Worm (Caenorhabditis elegans) whole organism, L4/young adult: ENCODE data around the gene srlf-28.
"Not testable (repeated sequence)": the region's sequence is repeated elsewhere in the genome, so short reads cannot be mapped to it uniquely, and the experiment has no call there.

Experiments
- W03F9.2 ChIP-seq: fragments of 150-350 bp; optimal IDR thresholded peaks from 2 replicates; lab custom pipeline; 2014; ENCODE audit warnings: missing biosample characterization, missing genetic modification characterization
- dao-5 ChIP-seq: sonication (generic microtip); optimal IDR thresholded peaks from 2 replicates; lab custom pipeline; 2016; ENCODE audit warnings: missing genotype, missing genetic modification characterization, moderate library complexity, missing compliant biosample characterization
- him-1 ChIP-seq: sonication (generic microtip); optimal IDR thresholded peaks from 2 replicates; lab custom pipeline; 2016; ENCODE audit warnings: missing genotype, missing genetic modification reagents, missing genetic modification characterization, missing compliant biosample characterization

The srlf-28 gene

DNA sequence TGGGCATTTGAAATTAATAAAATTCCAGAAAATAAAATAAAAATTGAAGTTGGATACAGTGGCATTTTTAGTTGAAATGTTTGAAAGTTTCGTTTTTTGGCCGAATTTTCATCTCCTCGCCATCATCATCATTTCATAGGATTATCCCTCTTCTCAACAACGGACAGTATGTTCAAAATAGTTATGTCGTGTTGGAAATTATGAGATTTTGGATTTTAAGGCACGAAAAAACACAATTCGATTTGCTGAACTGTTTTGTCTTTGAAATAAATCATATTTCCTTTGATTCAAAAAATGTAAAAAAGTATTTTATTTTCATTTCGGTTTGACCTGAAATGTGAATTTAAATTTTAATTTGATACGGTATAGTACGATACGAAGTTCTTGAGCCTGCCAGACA lies at the start of gene srlf-28:
Gene srlf-28, minus strand, starts transcription at position 101 of the 400 bp plus-strand sequence.
- TF ChIP-seq dao-5 (tag; lab: Kevin White, UChicago) (no peak), him-1 (tag; lab: Kevin White, UChicago) (no peak), W03F9.2 (tag; lab: Kevin White, UChicago) (no peak)

DNA sequence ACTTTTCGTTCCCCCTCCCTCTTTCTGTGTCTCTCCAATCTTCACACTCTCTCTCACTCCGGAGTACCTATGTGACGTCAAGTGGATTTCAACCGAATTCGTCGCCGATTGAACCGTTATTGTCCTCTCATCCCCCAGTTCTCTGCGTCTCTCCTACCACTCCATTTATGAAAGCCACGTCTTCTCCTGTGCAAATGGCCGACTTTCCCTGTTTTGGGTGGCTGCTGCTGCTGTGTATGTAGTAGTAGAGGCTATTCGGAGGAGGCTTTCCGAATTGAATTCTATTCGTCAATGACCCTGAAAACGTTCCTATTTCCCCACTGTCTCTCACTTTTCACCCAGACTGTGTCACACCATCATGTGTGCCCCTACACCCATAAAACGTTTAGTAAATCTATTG lies 48.1 kb upstream of the srlf-28 start:
- TF ChIP-seq W03F9.2 (tag; lab: Kevin White, UChicago) = no peak
- TF ChIP-seq him-1 (tag; lab: Kevin White, UChicago) = no peak
- no peak for TF ChIP-seq dao-5 (tag; lab: Kevin White, UChicago)

DNA sequence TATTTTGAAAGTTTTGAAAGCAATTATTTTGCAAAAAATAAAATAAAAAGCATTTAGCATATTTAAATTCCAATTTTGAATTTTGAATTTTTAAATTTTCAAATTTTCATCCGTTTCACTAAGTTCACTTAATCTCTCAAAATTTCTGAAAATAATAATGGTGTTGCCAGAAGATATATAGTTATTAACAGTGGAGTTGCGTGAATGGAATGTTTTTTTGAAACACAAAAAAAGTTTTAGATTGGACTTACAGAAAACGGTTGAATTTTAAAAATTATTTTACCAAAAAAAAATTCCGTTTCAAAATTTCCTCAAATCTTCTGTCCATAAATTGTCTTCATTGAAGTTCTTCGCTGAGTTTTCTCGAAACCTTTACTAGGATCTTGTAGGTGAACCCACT lies 47.6 kb upstream of the srlf-28 start:
- TF ChIP-seq him-1 (tag; lab: Kevin White, UChicago) = no peak
- TF ChIP-seq W03F9.2 (tag; lab: Kevin White, UChicago) = no peak
- no peak for TF ChIP-seq dao-5 (tag; lab: Kevin White, UChicago)

DNA sequence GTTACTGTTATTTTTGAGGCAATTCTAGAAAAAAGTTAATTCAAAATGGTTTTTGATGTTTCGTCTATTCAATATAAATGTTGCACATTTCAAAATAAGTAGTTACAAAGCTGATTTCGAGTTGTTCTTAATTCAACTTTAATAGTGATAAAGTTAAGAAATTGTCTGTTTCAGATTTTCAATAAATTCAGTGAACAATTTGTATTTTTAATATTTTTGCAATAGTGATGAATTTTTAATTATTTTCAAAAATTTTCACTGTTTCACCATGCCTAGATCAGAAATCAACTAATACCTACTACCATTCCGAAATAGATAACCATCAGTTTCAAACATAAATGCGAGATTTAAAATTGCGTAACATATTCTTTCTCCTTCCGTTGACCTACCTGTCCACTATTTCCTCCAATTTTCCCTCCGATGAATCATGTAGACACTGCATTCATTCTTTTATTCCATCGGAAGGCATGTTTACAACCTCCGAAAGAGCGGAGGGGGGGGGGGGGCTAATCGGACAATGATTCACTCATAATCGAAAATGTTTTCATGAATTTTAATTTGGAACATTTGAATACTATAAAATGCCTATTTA lies 46.5 kb upstream of the srlf-28 start:
- TF ChIP-seq dao-5 (tag; lab: Kevin White, UChicago) = no peak
- no peak for TF ChIP-seq W03F9.2 (tag; lab: Kevin White, UChicago)
- no peak for TF ChIP-seq him-1 (tag; lab: Kevin White, UChicago)

DNA sequence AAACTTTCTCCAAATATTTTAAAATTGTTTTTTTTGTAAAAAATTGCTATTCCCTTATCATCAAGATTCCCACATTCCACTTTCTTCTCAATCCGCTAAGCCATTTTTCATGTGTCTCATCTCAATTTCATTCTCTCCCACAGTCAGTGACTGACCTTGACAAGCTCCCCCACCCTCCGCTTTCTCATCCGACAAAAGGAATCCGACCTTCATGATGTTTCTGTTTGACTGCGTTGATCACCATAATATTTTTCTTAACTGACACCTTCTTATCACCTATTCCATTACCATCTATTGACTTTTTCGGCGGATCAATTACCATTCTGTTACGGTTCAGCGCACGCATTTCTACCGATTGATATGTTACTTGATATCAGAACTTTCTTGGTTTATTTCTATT lies 45.4 kb upstream of the srlf-28 start:
- no peak for TF ChIP-seq W03F9.2 (tag; lab: Kevin White, UChicago)
- no peak for TF ChIP-seq him-1 (tag; lab: Kevin White, UChicago)
- TF ChIP-seq dao-5 (tag; lab: Kevin White, UChicago) = no peak

DNA sequence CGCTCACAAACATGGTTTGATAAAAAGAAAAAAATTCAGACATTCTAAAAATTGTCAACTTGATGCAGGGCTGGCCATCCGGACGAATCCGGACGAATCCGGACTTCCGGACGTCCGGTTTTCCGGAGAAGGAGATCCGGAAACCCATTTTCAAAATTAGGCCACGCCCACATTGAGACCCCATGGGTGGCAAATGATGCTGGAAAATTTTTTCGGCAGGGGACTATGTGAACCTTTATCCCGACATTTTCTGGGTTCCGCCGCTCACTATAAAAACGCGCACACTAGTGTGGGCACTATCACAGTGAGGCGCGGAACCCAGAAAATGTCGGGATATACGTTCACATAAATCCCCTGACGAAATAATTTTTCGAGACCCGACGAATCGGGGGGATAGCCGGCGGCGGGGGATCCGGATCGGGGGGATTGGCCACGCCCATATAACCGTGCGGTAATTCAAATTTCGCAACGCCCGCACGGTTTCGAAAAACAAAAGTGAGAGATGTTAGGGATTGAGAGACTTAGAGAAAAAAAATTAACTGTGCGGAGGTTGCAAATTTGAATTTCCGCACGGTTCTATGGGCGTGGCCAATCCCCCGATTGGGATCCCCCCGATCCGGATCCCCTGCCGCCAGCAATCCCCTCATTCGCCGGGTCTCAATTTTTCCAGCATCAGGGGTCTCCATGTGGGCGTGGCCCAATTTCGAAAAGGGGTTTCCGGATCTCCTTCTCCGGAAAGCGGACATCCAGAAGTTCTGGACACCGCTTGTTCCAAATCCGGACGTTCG lies 44.3 kb upstream of the srlf-28 start:
- no peak for TF ChIP-seq him-1 (tag; lab: Kevin White, UChicago)
- TF ChIP-seq dao-5 (tag; lab: Kevin White, UChicago) = no peak
- TF ChIP-seq W03F9.2 (tag; lab: Kevin White, UChicago) = no peak

DNA sequence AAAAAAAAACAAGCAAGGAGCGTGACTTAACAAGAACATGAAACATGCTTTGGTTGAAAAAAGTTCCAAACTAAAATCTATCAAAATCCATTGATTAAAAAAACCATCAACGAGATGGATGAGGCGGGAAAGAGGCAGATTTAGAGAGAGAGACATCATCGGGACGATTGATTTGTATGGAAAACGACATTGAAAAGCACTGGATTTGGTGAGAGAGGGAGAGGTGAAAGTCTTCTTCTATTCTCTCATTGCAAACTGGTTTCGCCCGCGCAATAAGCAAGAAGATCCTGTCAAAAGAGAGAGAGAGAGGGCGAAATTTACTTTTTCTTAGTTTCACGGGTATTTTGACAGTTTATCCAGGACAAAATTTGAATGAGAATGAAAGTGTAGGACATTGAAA lies 41.5 kb upstream of the srlf-28 start:
- TF ChIP-seq dao-5 (tag; lab: Kevin White, UChicago) (no peak), W03F9.2 (tag; lab: Kevin White, UChicago) (no peak), him-1 (tag; lab: Kevin White, UChicago) (no peak)

DNA sequence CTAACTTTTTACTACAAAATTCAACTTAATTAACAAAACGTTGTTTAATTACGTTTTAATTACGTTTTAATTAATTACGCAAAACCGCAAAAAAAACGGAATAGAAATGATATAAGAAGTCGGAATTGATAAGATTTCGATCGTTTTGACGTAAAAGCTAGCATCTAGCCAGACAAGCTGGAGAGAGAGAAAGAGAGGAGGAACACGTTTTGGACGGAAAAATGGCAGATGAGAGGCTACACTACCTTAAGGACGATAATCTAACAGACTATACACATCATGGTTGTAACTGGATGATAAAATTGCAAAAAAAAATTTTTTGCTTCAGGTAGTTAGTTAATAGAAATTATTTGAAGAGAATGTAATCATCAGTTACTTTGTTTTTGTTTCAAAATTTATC lies 40.5 kb upstream of the srlf-28 start:
- no peak for TF ChIP-seq him-1 (tag; lab: Kevin White, UChicago)
- no peak for TF ChIP-seq W03F9.2 (tag; lab: Kevin White, UChicago)
- TF ChIP-seq dao-5 (tag; lab: Kevin White, UChicago) = no peak

DNA sequence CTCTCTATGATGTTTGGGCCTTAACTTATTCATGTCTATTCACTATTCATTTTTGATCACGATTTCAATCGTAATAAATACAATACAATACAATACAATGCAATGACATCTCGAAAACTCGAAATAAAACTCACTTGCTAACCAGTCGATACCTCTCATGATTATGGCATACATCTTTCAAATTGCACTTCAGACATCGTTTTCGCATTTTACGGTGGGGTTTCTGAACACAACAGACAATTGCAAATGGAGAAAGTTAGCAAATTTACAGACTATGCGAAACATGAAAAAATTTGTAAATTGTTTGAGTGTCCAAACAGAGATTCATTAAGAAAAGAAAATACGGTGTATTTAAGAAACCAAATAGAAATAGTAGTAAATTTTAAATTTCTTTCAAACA lies 39.8 kb upstream of the srlf-28 start, which contains the start of gene paqr-3:
Gene paqr-3, minus strand, starts transcription at position 210 of the 400 bp plus-strand sequence.
- TF ChIP-seq him-1 (tag; lab: Kevin White, UChicago) (no peak), W03F9.2 (tag; lab: Kevin White, UChicago) (no peak)

DNA sequence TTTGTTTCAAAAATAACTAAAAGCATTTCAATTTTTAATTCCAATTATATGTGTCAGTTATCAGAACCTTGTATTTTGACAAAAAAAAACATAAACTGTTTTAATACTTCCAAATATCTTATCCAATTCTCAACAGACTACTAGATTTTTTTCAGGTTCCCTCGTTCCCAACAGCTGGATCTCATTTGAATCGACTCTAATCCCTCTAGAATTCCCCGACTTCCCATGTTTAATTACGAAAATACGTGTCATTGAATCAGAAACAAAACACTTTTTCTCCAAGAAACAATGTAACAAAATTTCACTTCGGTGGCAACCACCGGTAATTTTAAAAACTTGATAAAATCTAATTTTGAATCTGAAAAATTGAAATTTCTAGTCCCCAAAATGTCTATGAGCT lies 35.5 kb upstream of the srlf-28 start:
- TF ChIP-seq W03F9.2 (tag; lab: Kevin White, UChicago) (no peak), dao-5 (tag; lab: Kevin White, UChicago) (no peak), him-1 (tag; lab: Kevin White, UChicago) (no peak)

DNA sequence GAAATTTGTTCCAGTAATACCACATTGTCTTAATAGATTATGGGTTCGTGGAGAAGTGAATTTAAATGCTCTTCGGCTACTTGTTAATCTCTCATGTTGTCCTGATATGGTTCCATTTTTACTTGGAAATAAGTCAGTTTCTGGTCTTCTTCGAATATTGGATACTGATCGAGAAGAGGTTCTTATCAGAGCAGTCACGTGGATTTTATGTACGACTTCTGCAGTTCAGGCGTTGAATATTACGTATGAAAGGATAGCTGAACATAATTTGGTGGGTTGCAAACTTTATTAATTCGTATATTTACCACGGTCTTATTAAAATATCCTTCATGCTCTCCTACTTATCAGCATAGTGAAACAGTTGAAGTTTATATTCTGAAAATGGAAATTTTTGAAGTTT lies 34.2 kb upstream of the srlf-28 start:
- no peak for TF ChIP-seq W03F9.2 (tag; lab: Kevin White, UChicago)
- no peak for TF ChIP-seq him-1 (tag; lab: Kevin White, UChicago)
- TF ChIP-seq dao-5 (tag; lab: Kevin White, UChicago) = no peak

DNA sequence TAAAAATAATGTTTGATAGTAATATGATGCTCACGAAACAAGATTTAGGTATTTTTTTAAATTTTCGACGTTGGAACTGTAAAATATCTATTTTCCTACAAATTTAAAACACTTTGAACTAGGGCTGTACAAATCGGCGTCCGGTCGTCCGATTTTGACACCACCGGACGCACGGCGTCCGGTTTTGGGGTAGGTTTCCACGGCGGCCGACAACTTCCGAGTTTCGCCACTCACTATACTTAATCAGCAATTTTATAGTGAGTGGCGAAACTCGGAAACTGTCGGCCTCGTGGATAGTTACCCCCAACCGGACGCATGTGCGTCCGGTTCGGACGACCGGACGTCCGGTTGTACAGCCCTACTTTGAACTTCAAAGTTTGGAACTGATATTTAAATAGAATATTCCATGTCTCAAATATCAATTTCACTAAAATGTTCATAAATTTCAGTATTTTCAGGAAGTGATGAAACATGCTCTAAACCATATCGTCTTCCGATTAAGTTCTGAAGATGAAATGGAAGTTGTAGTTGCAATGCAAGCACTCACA lies 33.7 kb upstream of the srlf-28 start:
- TF ChIP-seq W03F9.2 (tag; lab: Kevin White, UChicago) = no peak
- no peak for TF ChIP-seq dao-5 (tag; lab: Kevin White, UChicago)
- TF ChIP-seq him-1 (tag; lab: Kevin White, UChicago) = no peak

DNA sequence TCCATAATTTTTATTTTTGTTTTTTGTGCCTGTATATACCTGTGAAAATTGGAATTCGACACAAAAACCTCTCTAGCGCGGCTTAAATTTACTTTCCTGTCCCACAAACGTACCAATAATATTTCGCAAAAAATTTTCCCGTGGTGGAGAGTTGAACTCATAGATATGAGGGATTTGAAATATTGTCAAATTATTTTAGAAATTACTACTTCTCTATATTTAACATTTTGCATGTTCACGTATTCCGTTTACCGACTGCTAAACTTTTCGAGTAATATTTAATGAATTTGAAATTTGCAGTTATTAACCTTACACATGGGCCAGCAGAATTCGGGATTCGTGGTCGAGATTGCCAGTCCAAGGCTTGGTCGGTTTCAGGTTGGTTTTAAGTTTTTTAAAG lies 30.2 kb upstream of the srlf-28 start, which contains the start of gene Y67A10A.7:
Gene Y67A10A.7, plus strand, starts transcription at position 301 of the 400 bp plus-strand sequence.
- not testable (repeated sequence) for TF ChIP-seq dao-5, W03F9.2, him-1 (tag; lab: Kevin White, UChicago)
